Worm (Caenorhabditis elegans) whole organism, L2 larva: ENCODE results near the gene col-173.
A peak's percentile ranks its signal among the peaks of the same experiment; 100 is the strongest.

Experiments
- C34F6.9 ChIP-seq: fragments of 150-350 bp; optimal IDR thresholded peaks from 2 replicates; lab custom pipeline; 2014; ENCODE audit warnings: missing biosample characterization, missing genetic modification characterization
- F13H6.1 ChIP-seq: sonication (generic microtip); optimal IDR thresholded peaks from 2 replicates; lab custom pipeline; 2016; ENCODE audit warnings: missing genetic modification characterization, missing compliant biosample characterization
- R02D3.7 ChIP-seq: fragments of 150-350 bp; optimal IDR thresholded peaks from 2 replicates; lab custom pipeline; 2014; ENCODE audit warnings: missing biosample characterization, missing genetic modification characterization
- Y55F3AM.14 ChIP-seq: fragments of 200-800 bp; sonication (Bioruptor generic); optimal IDR thresholded peaks from 2 replicates; lab custom pipeline; 2018; ENCODE audit warnings: mild to moderate bottlenecking, missing genetic modification characterization, missing compliant biosample characterization
- ZK546.5 ChIP-seq: sonication (generic microtip); optimal IDR thresholded peaks from 2 replicates; lab custom pipeline; 2017; ENCODE audit warnings: missing biosample characterization, missing genetic modification characterization
- alr-1 ChIP-seq: fragments of 150-350 bp; optimal IDR thresholded peaks from 2 replicates; lab custom pipeline; 2014; ENCODE audit warnings: missing biosample characterization, missing genetic modification characterization
- ama-1 ChIP-seq: fragments of 150-350 bp; optimal IDR thresholded peaks from 2 replicates; lab custom pipeline; 2018; ENCODE audit warnings: inconsistent platforms
- blmp-1 ChIP-seq: sonication (generic microtip); optimal IDR thresholded peaks from 2 replicates; lab custom pipeline; 2017; ENCODE audit warnings: missing genetic modification characterization, mild to moderate bottlenecking, missing compliant biosample characterization, antibody characterized with exemption, moderate library complexity; ENCODE audit not compliant: insufficient read depth
- ceh-16 ChIP-seq: fragments of 150-350 bp; optimal IDR thresholded peaks from 2 replicates; lab custom pipeline; 2014; ENCODE audit warnings: missing biosample characterization, missing genetic modification characterization
- ceh-82 ChIP-seq: fragments of 150-350 bp; optimal IDR thresholded peaks from 2 replicates; lab custom pipeline; 2014; ENCODE audit warnings: missing biosample characterization, missing genetic modification characterization
- crh-2 ChIP-seq: sonication (generic microtip); optimal IDR thresholded peaks from 2 replicates; lab custom pipeline; 2017; ENCODE audit warnings: missing biosample characterization, missing genetic modification characterization
- elt-1 ChIP-seq: fragments of 150-350 bp; optimal IDR thresholded peaks from 2 replicates; lab custom pipeline; 2014; ENCODE audit warnings: missing biosample characterization, missing genetic modification characterization
- elt-3 ChIP-seq: sonication (generic microtip); optimal IDR thresholded peaks from 2 replicates; lab custom pipeline; 2017; ENCODE audit warnings: missing biosample characterization, missing genetic modification characterization
- fos-1 ChIP-seq: fragments of 150-350 bp; optimal IDR thresholded peaks from 2 replicates; lab custom pipeline; 2014; ENCODE audit warnings: missing biosample characterization, missing genetic modification characterization
- gmeb-1 ChIP-seq: fragments of 150-350 bp; optimal IDR thresholded peaks from 2 replicates; lab custom pipeline; 2014; ENCODE audit warnings: missing biosample characterization, missing genetic modification characterization
- lin-11 ChIP-seq: fragments of 150-350 bp; sonication (generic microtip); optimal IDR thresholded peaks from 2 replicates; lab custom pipeline; 2014; ENCODE audit warnings: missing biosample characterization, missing genetic modification characterization, inconsistent platforms, mixed read lengths
- lin-39 ChIP-seq: fragments of 150-350 bp; optimal IDR thresholded peaks from 2 replicates; lab custom pipeline; 2014; ENCODE audit warnings: missing biosample characterization, missing genetic modification reagents, missing genetic modification characterization
- lsy-2 ChIP-seq, 2 experiments: fragments of 150-350 bp in 1 of 2; sonication (generic microtip) in 1 of 2; optimal IDR thresholded peaks; 2 replicates each; lab custom pipeline; 2014 to 2017; ENCODE audit warnings: missing biosample characterization in 2 of 2, missing genetic modification characterization in 2 of 2
- nhr-10 ChIP-seq: sonication (generic microtip); optimal IDR thresholded peaks from 2 replicates; lab custom pipeline; 2017; ENCODE audit warnings: missing biosample characterization, missing genetic modification characterization
- nhr-129 ChIP-seq: fragments of 150-350 bp; optimal IDR thresholded peaks from 2 replicates; lab custom pipeline; 2014; ENCODE audit warnings: missing biosample characterization, missing genetic modification characterization
- nhr-21 ChIP-seq: fragments of 150-350 bp; optimal IDR thresholded peaks from 2 replicates; lab custom pipeline; 2014; ENCODE audit warnings: missing biosample characterization, missing genetic modification characterization
- nhr-23 ChIP-seq: fragments of 150-350 bp; optimal IDR thresholded peaks from 2 replicates; lab custom pipeline; 2014; ENCODE audit warnings: missing biosample characterization, missing genetic modification reagents, missing genetic modification characterization
- nhr-237 ChIP-seq: fragments of 150-350 bp; optimal IDR thresholded peaks from 2 replicates; lab custom pipeline; 2014; ENCODE audit warnings: missing biosample characterization, missing genetic modification characterization
- nhr-25 ChIP-seq: fragments of 150-350 bp; sonication (generic microtip); optimal IDR thresholded peaks from 3 replicates; lab custom pipeline; 2014; ENCODE audit warnings: missing biosample characterization, missing genetic modification characterization
- nhr-6 ChIP-seq: fragments of 150-350 bp; optimal IDR thresholded peaks from 2 replicates; lab custom pipeline; 2014; ENCODE audit warnings: missing biosample characterization, missing genetic modification characterization
- nhr-77 ChIP-seq: fragments of 150-350 bp; optimal IDR thresholded peaks from 2 replicates; lab custom pipeline; 2014; ENCODE audit warnings: missing biosample characterization, missing genetic modification characterization
- sem-4 ChIP-seq: fragments of 150-350 bp; optimal IDR thresholded peaks from 2 replicates; lab custom pipeline; 2014; ENCODE audit warnings: missing biosample characterization, missing genetic modification reagents, missing genetic modification characterization
- skn-1 ChIP-seq: sonication (generic microtip); optimal IDR thresholded peaks from 2 replicates; lab custom pipeline; 2017; ENCODE audit warnings: missing biosample characterization, missing genetic modification characterization
- sma-9 ChIP-seq, 2 experiments: fragments of 150-350 bp in 1 of 2; sonication (generic microtip) in 1 of 2; optimal IDR thresholded peaks; 2 replicates each; lab custom pipeline; 2014 to 2016; ENCODE audit warnings: missing genetic modification characterization in 2 of 2, mild to moderate bottlenecking in 1 of 2, missing biosample characterization in 1 of 2, missing compliant biosample characterization in 1 of 2, missing genetic modification reagents in 1 of 2, moderate library complexity in 1 of 2
- snpc-4 ChIP-seq: fragments of 150-350 bp; optimal IDR thresholded peaks from 2 replicates; lab custom pipeline; 2014; ENCODE audit warnings: missing biosample characterization, missing genetic modification characterization
- unc-55 ChIP-seq: fragments of 150-350 bp; sonication (generic microtip); optimal IDR thresholded peaks from 3 replicates; lab custom pipeline; 2014; ENCODE audit warnings: missing biosample characterization, missing genetic modification reagents, missing genetic modification characterization
- ztf-11 ChIP-seq: sonication (generic microtip); optimal IDR thresholded peaks from 2 replicates; lab custom pipeline; 2017; ENCODE audit warnings: missing biosample characterization, missing genetic modification characterization
- ztf-4 ChIP-seq: fragments of 150-350 bp; optimal IDR thresholded peaks from 2 replicates; lab custom pipeline; 2014; ENCODE audit warnings: missing biosample characterization, missing genetic modification characterization

Gene col-173

DNA sequence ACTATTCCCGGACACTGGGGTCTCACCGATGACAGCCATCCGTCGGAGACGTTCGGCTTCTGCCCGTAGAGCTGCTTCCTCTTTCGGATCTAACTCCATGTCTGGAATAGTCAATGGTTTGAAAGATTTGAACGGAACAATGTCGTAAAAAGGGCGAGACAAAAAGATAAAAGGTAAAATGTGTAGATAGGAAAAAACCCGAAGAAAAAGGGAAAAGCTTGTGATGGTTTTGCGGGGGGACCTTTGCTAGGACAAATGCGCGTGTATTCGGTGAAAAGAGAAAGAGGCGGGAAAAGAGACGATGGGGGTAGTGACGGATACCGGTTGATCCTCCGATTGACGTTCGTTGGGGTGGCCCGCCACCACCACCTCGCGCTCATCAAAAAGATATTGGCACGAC lies at the start of gene col-173:
TSS of gene col-173 (minus strand) at position 101 of the 400 bp plus-strand sequence.
- TF ChIP-seq nhr-23 (tag; lab: Kevin White, UChicago) (no peak), nhr-21 (tag; lab: Kevin White, UChicago) (no peak), ztf-11 (tag; lab: Kevin White, UChicago) (no peak), lsy-2 (tag; optimal IDR thresholded peaks at IDR 0.05; lab: Kevin White, UChicago) (no peak), ceh-82 (tag; lab: Kevin White, UChicago) (no peak), F13H6.1 (tag; lab: Kevin White, UChicago) (no peak)

DNA sequence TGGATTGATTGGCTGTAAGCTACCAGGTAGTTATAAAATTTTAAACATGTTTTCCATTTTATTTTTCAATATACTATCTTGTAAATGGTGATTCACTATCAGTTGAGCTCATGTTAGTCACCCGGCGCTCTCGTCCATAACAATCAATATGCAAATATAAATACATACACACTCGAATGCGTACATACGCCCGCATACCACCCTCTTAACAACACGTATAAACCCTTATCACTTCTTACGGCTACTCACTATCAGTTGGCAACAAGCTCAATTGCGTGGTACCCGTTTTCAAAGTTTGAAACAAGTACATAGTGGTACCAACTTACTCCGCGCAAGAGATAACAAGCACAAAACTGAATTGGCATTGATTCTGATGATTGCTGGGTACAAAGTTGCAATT lies 49.6 kb upstream of the col-173 start:
- peak; percentile 52 for TF ChIP-seq crh-2 (tag; lab: Kevin White, UChicago)
- TF ChIP-seq F13H6.1 (tag; lab: Kevin White, UChicago): peak; percentile 17
- no peak for TF ChIP-seq lin-11
- peak; percentile 75 for TF ChIP-seq fos-1 (tag; lab: Kevin White, UChicago)
- TF ChIP-seq R02D3.7 (tag; lab: Kevin White, UChicago): no peak
- TF ChIP-seq alr-1 (tag; lab: Kevin White, UChicago): no peak
- peak; percentile 49 for TF ChIP-seq sma-9 (GFP tag; optimal IDR thresholded peaks at IDR 0.05; lab: Kevin White, UChicago)
- no peak for TF ChIP-seq sma-9 (tag; optimal IDR thresholded peaks at IDR 0.05; lab: Kevin White, UChicago)

DNA sequence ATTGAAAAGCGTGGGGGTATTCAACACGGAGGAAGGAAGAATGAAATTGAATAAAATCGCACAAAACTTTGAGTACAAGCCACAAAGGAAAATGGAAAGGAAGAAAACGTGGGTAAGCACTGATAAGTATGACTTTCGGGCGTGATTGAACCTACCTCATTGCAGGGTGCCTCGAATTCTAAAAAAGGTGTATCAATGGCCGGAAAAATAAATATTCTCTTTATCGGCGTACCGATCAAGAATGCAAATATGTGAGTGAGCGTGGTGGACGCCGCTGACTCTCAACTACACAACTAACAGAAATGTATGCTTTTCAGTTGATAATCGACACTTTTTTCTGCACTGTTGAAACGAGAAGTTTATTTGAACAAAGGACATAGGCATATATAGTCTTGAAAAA lies 47.1 kb upstream of the col-173 start, which contains the start of gene otpl-3:
TSS of gene otpl-3 (minus strand) at position 304 of the 400 bp plus-strand sequence.
- TF ChIP-seq R02D3.7 (tag; lab: Kevin White, UChicago) (no peak), ceh-16 (tag; lab: Kevin White, UChicago) (no peak), elt-3 (tag; lab: Kevin White, UChicago) (no peak), sem-4 (tag; lab: Kevin White, UChicago) (no peak), snpc-4 (tag; lab: Kevin White, UChicago) (no peak), lin-11 (no peak), blmp-1 (tag; lab: Kevin White, UChicago) (no peak), nhr-6 (tag; lab: Kevin White, UChicago) (no peak), nhr-21 (tag; lab: Kevin White, UChicago) (no peak), C34F6.9 (tag; lab: Kevin White, UChicago) (no peak), Y55F3AM.14 (GFP tag; lab: Kevin White, UChicago) (no peak), F13H6.1 (tag; lab: Kevin White, UChicago) (peak; percentile 14), ama-1 (no peak), skn-1 (tag; lab: Kevin White, UChicago) (no peak), ZK546.5 (tag; lab: Kevin White, UChicago) (no peak), nhr-23 (tag; lab: Kevin White, UChicago) (no peak), fos-1 (tag; lab: Kevin White, UChicago) (peak; percentile 71), nhr-10 (tag; lab: Kevin White, UChicago) (no peak), nhr-129 (tag; lab: Kevin White, UChicago) (no peak), nhr-237 (tag; lab: Kevin White, UChicago) (no peak), ztf-4 (tag; lab: Kevin White, UChicago) (no peak), lsy-2 (tag; optimal IDR thresholded peaks at IDR 0.05; lab: Kevin White, UChicago) (no peak), nhr-25 (tag; lab: Kevin White, UChicago) (no peak), ceh-82 (tag; lab: Kevin White, UChicago) (no peak), elt-1 (no peak), nhr-77 (tag; lab: Kevin White, UChicago) (no peak), sma-9 (GFP tag; optimal IDR thresholded peaks at IDR 0.05; lab: Kevin White, UChicago) (peak; percentile 18), sma-9 (tag; optimal IDR thresholded peaks at IDR 0.05; lab: Kevin White, UChicago) (no peak)

DNA sequence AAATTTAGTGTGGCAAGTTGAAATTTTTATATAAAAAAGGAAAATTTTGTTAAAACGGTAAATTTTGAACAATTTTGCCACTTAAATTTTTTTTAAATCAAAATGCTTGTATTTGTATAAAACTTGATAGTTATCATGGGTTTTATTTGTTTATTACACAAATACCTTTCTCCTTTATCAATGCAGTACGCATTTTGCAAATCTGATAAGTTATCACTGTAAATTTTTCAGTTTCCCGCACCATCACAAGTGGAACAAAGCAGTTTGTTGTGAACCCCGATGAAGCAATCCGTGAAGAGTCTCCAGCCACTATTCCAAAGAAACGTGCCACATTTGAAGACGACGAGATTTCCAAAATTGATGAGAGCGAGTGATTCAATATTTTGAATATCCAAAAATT lies 42.8 kb upstream of the col-173 start:
- no peak for TF ChIP-seq nhr-23 (tag; lab: Kevin White, UChicago)
- no peak for TF ChIP-seq nhr-77 (tag; lab: Kevin White, UChicago)
- no peak for TF ChIP-seq ama-1
- no peak for TF ChIP-seq unc-55 (GFP tag; lab: Kevin White, UChicago)
- TF ChIP-seq nhr-237 (tag; lab: Kevin White, UChicago): no peak
- TF ChIP-seq gmeb-1: no peak
- TF ChIP-seq snpc-4 (tag; lab: Kevin White, UChicago): no peak
- TF ChIP-seq lin-11: no peak
- TF ChIP-seq nhr-6 (tag; lab: Kevin White, UChicago): no peak

DNA sequence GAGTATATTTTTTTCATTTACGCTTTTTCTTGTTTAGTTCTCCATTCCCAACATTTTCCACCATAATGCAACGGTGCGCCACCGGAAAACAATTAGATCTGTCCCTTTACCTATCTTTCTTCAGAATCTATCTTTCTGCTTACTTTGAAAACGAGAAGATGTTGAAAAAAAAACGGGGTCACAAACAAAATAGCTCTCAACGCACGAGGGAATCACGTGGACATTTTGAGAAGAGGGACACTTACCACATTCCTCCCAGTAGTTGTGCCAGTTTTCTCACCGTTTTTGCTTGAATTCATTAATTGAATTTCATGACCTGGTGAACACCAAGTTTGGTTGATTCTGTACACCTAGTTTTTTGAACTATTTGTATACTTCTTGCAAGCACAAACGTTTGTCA lies 38.8 kb upstream of the col-173 start:
- TF ChIP-seq sma-9 (GFP tag; optimal IDR thresholded peaks at IDR 0.05; lab: Kevin White, UChicago) (peak; percentile 38), sma-9 (tag; optimal IDR thresholded peaks at IDR 0.05; lab: Kevin White, UChicago) (no peak), nhr-6 (tag; lab: Kevin White, UChicago) (peak; percentile 15), nhr-129 (tag; lab: Kevin White, UChicago) (peak; percentile 10), lin-39 (tag; lab: Kevin White, UChicago) (no peak), gmeb-1 (no peak)
- TF ChIP-seq, all 48 proteins: peak for 3
